Worm (Caenorhabditis elegans) whole organism, late embryonic: ENCODE results near the gene sqt-3.

Experiments used
- C08G9.2 ChIP-seq: sonication (generic microtip); optimal IDR thresholded peaks from 2 replicates; lab custom pipeline; 2016; ENCODE audit warnings: mild to moderate bottlenecking, missing genetic modification characterization, moderate library complexity, missing compliant biosample characterization
- T23F11.4 ChIP-seq: fragments of 200-800 bp; sonication (Bioruptor generic); optimal IDR thresholded peaks from 2 replicates; lab custom pipeline; 2018; ENCODE audit warnings: mild to moderate bottlenecking, missing genetic modification characterization, missing compliant biosample characterization
- ceh-2 ChIP-seq: sonication (generic microtip); optimal IDR thresholded peaks from 2 replicates; lab custom pipeline; 2016; ENCODE audit warnings: missing genotype, missing genetic modification characterization, missing compliant biosample characterization
- ceh-48 ChIP-seq: sonication (generic microtip); optimal IDR thresholded peaks from 2 replicates; lab custom pipeline; 2016; ENCODE audit warnings: missing genetic modification characterization, inconsistent platforms, missing compliant biosample characterization
- ceh-9 ChIP-seq: sonication (generic microtip); optimal IDR thresholded peaks from 2 replicates; lab custom pipeline; 2016; ENCODE audit warnings: mild to moderate bottlenecking, missing genetic modification characterization, inconsistent platforms, missing compliant biosample characterization
- dmd-4 ChIP-seq: sonication (generic microtip); optimal IDR thresholded peaks from 2 replicates; lab custom pipeline; 2016; ENCODE audit warnings: borderline replicate concordance, missing genetic modification characterization, missing compliant biosample characterization
- ets-4 ChIP-seq: sonication (generic microtip); optimal IDR thresholded peaks from 2 replicates; lab custom pipeline; 2016; ENCODE audit warnings: missing genetic modification characterization, missing compliant biosample characterization
- lin-11 ChIP-seq: fragments of 200-800 bp; sonication (Bioruptor generic); optimal IDR thresholded peaks from 2 replicates; lab custom pipeline; 2018; ENCODE audit warnings: mild to moderate bottlenecking, missing genetic modification characterization, missing compliant biosample characterization
- nhr-11 ChIP-seq: fragments of 150-350 bp; optimal IDR thresholded peaks from 2 replicates; lab custom pipeline; 2014; ENCODE audit warnings: missing biosample characterization, missing genetic modification characterization
- npax-4 ChIP-seq: sonication (generic microtip); optimal IDR thresholded peaks from 2 replicates; lab custom pipeline; 2016; ENCODE audit warnings: missing genetic modification characterization, missing compliant biosample characterization
- pag-3 ChIP-seq: sonication (generic microtip); optimal IDR thresholded peaks from 2 replicates; lab custom pipeline; 2016; ENCODE audit warnings: missing compliant biosample characterization, missing genetic modification characterization, borderline replicate concordance
- pha-2 ChIP-seq: sonication (generic microtip); optimal IDR thresholded peaks from 2 replicates; lab custom pipeline; 2017; ENCODE audit warnings: mild to moderate bottlenecking, missing genetic modification characterization, missing compliant biosample characterization
- syd-9 ChIP-seq: sonication (generic microtip); optimal IDR thresholded peaks from 2 replicates; lab custom pipeline; 2016; ENCODE audit warnings: mild to moderate bottlenecking, missing genetic modification characterization, moderate library complexity, missing compliant biosample characterization
- unc-86 ChIP-seq: sonication (generic microtip); optimal IDR thresholded peaks from 2 replicates; lab custom pipeline; 2016; ENCODE audit warnings: missing genetic modification characterization, missing compliant biosample characterization

DNA sequence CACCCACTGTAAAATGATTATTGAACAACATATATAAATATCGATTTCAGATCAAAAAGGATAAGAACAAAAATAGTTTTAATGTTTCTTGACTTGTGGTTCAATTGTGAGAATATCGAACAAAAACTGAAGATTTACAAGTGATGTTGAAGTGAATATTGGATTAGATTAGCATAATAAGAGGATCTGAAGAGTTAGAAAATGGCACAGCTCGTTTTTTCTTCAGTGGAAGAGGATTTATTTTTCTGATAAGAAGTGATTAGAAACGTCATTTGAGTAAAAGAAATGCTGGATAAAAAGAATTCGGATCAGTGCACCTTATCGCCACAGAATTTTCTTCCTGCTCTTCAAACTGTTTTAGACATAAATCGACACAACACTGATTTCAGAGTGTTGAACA lies 43.2 kb downstream of the sqt-3 start, which contains the start of gene twk-14:
- TF ChIP-seq ets-4 (tag; lab: Kevin White, UChicago) (no peak), lin-11 (no peak), ceh-2 (tag; lab: Kevin White, UChicago) (no peak), pha-2 (tag; lab: Kevin White, UChicago) (no peak), unc-86 (no peak), npax-4 (tag; lab: Kevin White, UChicago) (no peak), pag-3 (tag; lab: Kevin White, UChicago) (no peak), nhr-11 (tag; lab: Kevin White, UChicago) (no peak), syd-9 (tag; lab: Kevin White, UChicago) (no peak), T23F11.4 (no peak), C08G9.2 (tag; lab: Kevin White, UChicago) (no peak), ceh-48 (no peak), dmd-4 (tag; lab: Kevin White, UChicago) (no peak), ceh-9 (tag; lab: Kevin White, UChicago) (no peak)
